Fruit fly (Drosophila melanogaster): Measurements from ENCODE around the gene CG6763.

Gene CG6763

DNA sequence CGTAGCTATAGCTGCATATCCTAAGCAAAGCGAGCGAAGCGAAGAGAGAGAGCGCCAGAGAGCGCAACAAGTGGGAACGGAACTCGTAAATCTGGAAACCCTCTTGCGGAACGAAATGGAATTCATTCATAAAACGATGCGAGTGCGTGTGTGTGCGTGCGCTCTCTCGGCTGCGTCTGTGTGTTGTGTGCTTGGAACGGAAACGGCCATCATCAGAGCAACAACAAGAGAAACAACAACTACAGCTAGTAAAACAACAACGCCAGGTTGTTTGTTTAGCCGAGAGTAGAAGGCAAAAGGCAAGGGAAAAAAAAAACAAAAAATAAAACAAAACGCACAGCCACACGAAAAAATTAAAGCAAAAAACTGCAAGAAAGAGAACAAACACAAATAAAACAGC is 30.5 kb downstream of the CG6763 start (continued):
- TF ChIP-seq fd64A (GFP tag; optimal IDR thresholded peaks at IDR 0.05) (peak; percentile 54), CG8924 (tag; optimal IDR thresholded peaks at IDR 0.05) (peak; percentile 40), Dad (GFP tag; optimal IDR thresholded peaks at IDR 0.05) (no peak), CG9727 (GFP tag; optimal IDR thresholded peaks at IDR 0.05) (peak; percentile 36), disco-r (GFP tag; optimal IDR thresholded peaks at IDR 0.05) (no peak), CG31224 (GFP tag; IDR thresholded peaks at IDR 0.05) (no peak), CG31365 (tag; optimal IDR thresholded peaks at IDR 0.05) (peak; percentile 67), Lim3 (GFP tag; IDR thresholded peaks at IDR 0.05) (no peak), CG12769 (tag; optimal IDR thresholded peaks at IDR 0.05) (peak; percentile 1), al (GFP tag; IDR thresholded peaks at IDR 0.05) (no peak), ssp (GFP tag; IDR thresholded peaks at IDR 0.05) (no peak), ATbp (GFP tag; optimal IDR thresholded peaks at IDR 0.05) (peak; percentile 13), CG11085 (GFP tag; IDR thresholded peaks at IDR 0.05) (no peak), CG34224 (GFP tag; IDR thresholded peaks at IDR 0.05; ENCODE audit: partially characterized antibody) (peak; percentile 22; the same call in 2 of the 3 replicates), CG8281 (tag; optimal IDR thresholded peaks at IDR 0.05) (no peak), bowl (GFP tag; IDR thresholded peaks at IDR 0.05) (peak; percentile 52; the same call in 1 of the 2 replicates), Ets65A (GFP tag) (peak; percentile 90), CG4820 (GFP tag; optimal IDR thresholded peaks at IDR 0.05) (no peak), Side (GFP tag; optimal IDR thresholded peaks at IDR 0.05) (peak; percentile 49), Stat92E (GFP tag; optimal IDR thresholded peaks at IDR 0.05) (peak in 1 of 3 experiments; percentile 1), CG1603 (tag; optimal IDR thresholded peaks at IDR 0.05) (peak; percentile 7), CG12155 (GFP tag; optimal IDR thresholded peaks at IDR 0.05) (no peak), ash1 (GFP tag; optimal IDR thresholded peaks at IDR 0.05) (no peak), schlank (tag; optimal IDR thresholded peaks at IDR 0.05) (peak; percentile 25), Sin3A (optimal IDR thresholded peaks at IDR 0.05) (no peak), CG14860 (GFP tag; IDR thresholded peaks at IDR 0.05; ENCODE audit: partially characterized antibody) (no peak), CG7928 (GFP tag; optimal IDR thresholded peaks at IDR 0.05) (no peak), CG4707 (GFP tag; optimal IDR thresholded peaks at IDR 0.05) (peak; percentile 58), CG7745 (tag; optimal IDR thresholded peaks at IDR 0.05) (peak; percentile 40), CG4328 (GFP tag; optimal IDR thresholded peaks at IDR 0.05) (peak; percentile 56), Kr (GFP tag; optimal IDR thresholded peaks at IDR 0.05) (peak; percentile 20), CG7271 (tag; optimal IDR thresholded peaks at IDR 0.05) (no peak), CG1647 (GFP tag; optimal IDR thresholded peaks at IDR 0.05) (no peak), btn (GFP tag; optimal IDR thresholded peaks at IDR 0.05) (no peak), Hmx (GFP tag; optimal IDR thresholded peaks at IDR 0.05) (no peak), CG17328 (GFP tag; IDR thresholded peaks at IDR 0.05) (0 out of 2 replicates have a peak, but pooled peaks have one; percentile 32), gem (tag; optimal IDR thresholded peaks at IDR 0.05) (no peak), dysf (GFP tag; IDR thresholded peaks at IDR 0.05) (peak; percentile 48; the same call in 1 of the 3 replicates), CG4730 (GFP tag; IDR thresholded peaks at IDR 0.05) (no peak), row (GFP tag; IDR thresholded peaks at IDR 0.05) (0 out of 3 replicates have a peak, but pooled peaks have one; percentile 6), CG3407 (GFP tag; optimal IDR thresholded peaks at IDR 0.05) (peak; percentile 8), CG15479 (GFP tag; optimal IDR thresholded peaks at IDR 0.05) (peak; percentile 57), kay (GFP tag; optimal IDR thresholded peaks at IDR 0.05) (no peak), amos (GFP tag; IDR thresholded peaks at IDR 0.05; ENCODE audit: partially characterized antibody) (no peak), wek (GFP tag; optimal IDR thresholded peaks at IDR 0.05) (peak; percentile 72), fru (optimal IDR thresholded peaks at IDR 0.05) (no peak), tll (GFP tag; optimal IDR thresholded peaks at IDR 0.05) (peak in 1 of 2 experiments; percentile 65), CG6654 (GFP tag; optimal IDR thresholded peaks at IDR 0.05) (no peak), CG8765 (GFP tag; IDR thresholded peaks at IDR 0.05) (no peak), Tbp (GFP tag; optimal IDR thresholded peaks at IDR 0.05) (no peak), Gsc (GFP tag; IDR thresholded peaks at IDR 0.05) (no peak)

Measured in whole organism, embryonic.